Worm (Caenorhabditis elegans) whole organism, L4/young adult: ENCODE results near the gene B0250.18.

ENCODE experiments used
- W03F9.2 ChIP-seq: fragments of 150-350 bp; optimal IDR thresholded peaks from 2 replicates; lab custom pipeline; 2014; ENCODE audit warnings: missing biosample characterization, missing genetic modification characterization
- dao-5 ChIP-seq: sonication (generic microtip); optimal IDR thresholded peaks from 2 replicates; lab custom pipeline; 2016; ENCODE audit warnings: missing genotype, missing genetic modification characterization, moderate library complexity, missing compliant biosample characterization
- him-1 ChIP-seq: sonication (generic microtip); optimal IDR thresholded peaks from 2 replicates; lab custom pipeline; 2016; ENCODE audit warnings: missing genotype, missing genetic modification reagents, missing genetic modification characterization, missing compliant biosample characterization

B0250.18 gene

ce11 chrV:20460808-20461207 lies at the start of gene B0250.18:
Gene B0250.18 (minus strand): TSS chrV:20460908.
- TF ChIP-seq dao-5 (no peak), W03F9.2 (tag; lab: Kevin White, UChicago) (no peak)

- TF ChIP-seq W03F9.2 (tag; lab: Kevin White, UChicago) (no peak), him-1 (tag; lab: Kevin White, UChicago) (no peak)
Measured at ce11 chrV:20509427-20509826, 48.7 kb upstream of the B0250.18 start.

- TF ChIP-seq him-1 (tag; lab: Kevin White, UChicago) (no peak), dao-5 (no peak), W03F9.2 (tag; lab: Kevin White, UChicago) (no peak)
Measured at ce11 chrV:20506542-20506941, 45.8 kb upstream of the B0250.18 start.

ce11 chrV:20504997-20505396 lies 44.3 kb upstream of the B0250.18 start, which contains the start of gene Y38H6C.4:
Gene Y38H6C.4 (minus strand): TSS chrV:20505097.
- TF ChIP-seq W03F9.2 (tag; lab: Kevin White, UChicago) (no peak), dao-5 (no peak), him-1 (tag; lab: Kevin White, UChicago) (no peak)

- TF ChIP-seq dao-5 (no peak), W03F9.2 (tag; lab: Kevin White, UChicago) (no peak), him-1 (tag; lab: Kevin White, UChicago) (no peak)
Measured at ce11 chrV:20500405-20500804, 39.7 kb upstream of the B0250.18 start, which contains the start of gene dct-14. Gene dct-14 (minus strand): TSS chrV:20500505.

ce11 chrV:20499642-20500041 lies 38.9 kb upstream of the B0250.18 start:
- TF ChIP-seq him-1 (tag; lab: Kevin White, UChicago) (no peak), dao-5 (no peak), W03F9.2 (tag; lab: Kevin White, UChicago) (no peak)

ce11 chrV:20498980-20499379 lies 38.3 kb upstream of the B0250.18 start, which contains the start of gene dct-16:
Gene dct-16 (minus strand): TSS chrV:20499057.
- no peak for TF ChIP-seq dao-5
- no peak for TF ChIP-seq W03F9.2 (tag; lab: Kevin White, UChicago)
- TF ChIP-seq him-1 (tag; lab: Kevin White, UChicago) = no peak

ce11 chrV:20497537-20497936 lies 36.8 kb upstream of the B0250.18 start:
- TF ChIP-seq W03F9.2 (tag; lab: Kevin White, UChicago) = no peak

ce11 chrV:20493271-20494231 lies 32.8 kb upstream of the B0250.18 start, which contains the start of gene B0250.5:
Gene B0250.5 (plus strand): TSS chrV:20493924.
- TF ChIP-seq W03F9.2 (tag; lab: Kevin White, UChicago) = no peak
- no peak for TF ChIP-seq him-1 (tag; lab: Kevin White, UChicago)
- no peak for TF ChIP-seq dao-5

ce11 chrV:20492385-20492784 lies 31.7 kb upstream of the B0250.18 start, which contains the start of gene srbc-79:
Gene srbc-79 (minus strand): TSS chrV:20492485.
- TF ChIP-seq him-1 (tag; lab: Kevin White, UChicago) (no peak), dao-5 (no peak), W03F9.2 (tag; lab: Kevin White, UChicago) (no peak)

ce11 chrV:20489102-20489501 lies 28.4 kb upstream of the B0250.18 start, which contains the start of gene srbc-78:
Gene srbc-78 (minus strand): TSS chrV:20489202.
- no peak for TF ChIP-seq him-1 (tag; lab: Kevin White, UChicago)
- no peak for TF ChIP-seq W03F9.2 (tag; lab: Kevin White, UChicago)
- no peak for TF ChIP-seq dao-5

- TF ChIP-seq him-1 (tag; lab: Kevin White, UChicago) (no peak), dao-5 (no peak), W03F9.2 (tag; lab: Kevin White, UChicago) (no peak)
Measured at ce11 chrV:20486549-20486948, 25.8 kb upstream of the B0250.18 start.

- no peak for TF ChIP-seq dao-5
- TF ChIP-seq him-1 (tag; lab: Kevin White, UChicago) = no peak
- TF ChIP-seq W03F9.2 (tag; lab: Kevin White, UChicago) = no peak
Measured at ce11 chrV:20485285-20485684, 24.6 kb upstream of the B0250.18 start, which contains the start of gene dhcr-7. Gene dhcr-7 (minus strand): TSS chrV:20485385.

ce11 chrV:20480790-20481189 lies 20.1 kb upstream of the B0250.18 start:
- TF ChIP-seq dao-5 (no peak), him-1 (tag; lab: Kevin White, UChicago) (no peak), W03F9.2 (tag; lab: Kevin White, UChicago) (no peak)
